Worm (Caenorhabditis elegans): ENCODE results near the gene nrde-3.

DNA sequence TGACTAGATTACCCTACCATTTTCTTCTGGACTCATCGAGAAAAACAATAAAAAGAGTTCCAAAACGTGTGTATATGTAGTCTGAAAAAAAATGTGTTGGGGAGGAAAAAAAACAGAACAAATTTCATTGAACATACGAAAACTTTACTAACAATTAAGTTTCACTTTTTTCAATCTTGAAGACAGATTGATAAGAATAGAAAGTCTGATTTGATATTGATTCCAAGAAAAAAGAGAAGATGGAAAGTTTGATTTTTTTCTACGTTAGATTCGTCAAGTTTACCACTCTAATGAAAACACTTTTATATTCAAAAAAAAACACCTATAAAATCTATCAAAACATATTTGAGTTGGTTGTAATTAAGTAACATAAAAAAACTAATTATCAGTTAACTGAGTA is 18.4 kb downstream of the nrde-3 start, which contains the start of gene R04A9.9:
- TF ChIP-seq aly-2 (tag; optimal IDR thresholded peaks at IDR 0.05): no peak
- TF ChIP-seq lin-39 (tag; optimal IDR thresholded peaks at IDR 0.05): no peak
- no peak for TF ChIP-seq nhr-28 (tag; optimal IDR thresholded peaks at IDR 0.05)
- no peak for TF ChIP-seq dpl-1 (GFP tag; optimal IDR thresholded peaks at IDR 0.05)
- no peak for TF ChIP-seq dmd-8 (GFP tag; IDR thresholded peaks at IDR 0.05)
- no peak for TF ChIP-seq nhr-42 (GFP tag; IDR thresholded peaks at IDR 0.05)

All from whole organism, L4 larva.